Worm (Caenorhabditis elegans): ENCODE measurements around the gene grd-12.
A peak's percentile ranks its signal among the peaks of the same experiment; 100 is the strongest.

grd-12 gene

DNA sequence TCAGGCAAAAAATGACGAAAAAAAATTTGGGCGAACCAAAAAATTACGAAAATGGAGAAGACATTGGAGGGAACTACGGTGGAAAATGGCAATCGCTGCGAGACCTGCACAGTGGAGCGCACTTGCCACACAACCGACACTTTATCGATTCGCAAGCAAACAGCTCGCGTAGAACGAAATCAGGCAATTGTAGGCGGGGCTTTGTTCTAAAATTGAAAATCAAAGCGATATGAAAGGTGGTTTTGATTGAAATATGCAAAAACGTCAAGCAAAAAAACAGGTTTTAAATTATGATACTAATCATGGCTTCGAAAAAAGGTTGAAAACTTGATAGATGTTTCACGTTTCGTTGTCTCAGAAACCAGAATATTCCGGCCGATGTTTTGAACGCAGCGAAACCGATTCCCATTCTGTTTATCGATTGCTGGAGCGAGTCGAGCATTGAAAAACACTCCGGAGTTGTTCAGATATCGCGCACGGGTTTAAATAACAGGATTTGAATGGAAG, 23.9 kb downstream of the grd-12 start, which contains the start of the genes fib-1 and mut-15 (continued):
- TF ChIP-seq unc-62 (GFP tag; optimal IDR thresholded peaks at IDR 0.05 in 1 of 2), result peak in 1 of 2 experiments; percentile 99
- TF ChIP-seq unc-62 (tag; optimal IDR thresholded peaks at IDR 0.05), result no peak
- no peak for TF ChIP-seq lin-39 (tag; optimal IDR thresholded peaks at IDR 0.05)
- peak in 1 of 2 experiments; percentile 28 for TF ChIP-seq mdl-1 (tag; optimal IDR thresholded peaks at IDR 0.05)
- no peak for TF ChIP-seq ztf-7 (tag; optimal IDR thresholded peaks at IDR 0.05)
- TF ChIP-seq nhr-102 (tag; optimal IDR thresholded peaks at IDR 0.05), result peak; percentile 80
- TF ChIP-seq jun-1 (tag; optimal IDR thresholded peaks at IDR 0.05), result peak; percentile 77
- TF ChIP-seq php-3 (GFP tag; IDR thresholded peaks at IDR 0.05), result 0 out of 2 replicates have a peak, but pooled peaks have one; percentile 19
- peak; percentile 80 for TF ChIP-seq dmd-6 (GFP tag; IDR thresholded peaks at IDR 0.05)
- no peak for TF ChIP-seq F44E2.7 (GFP tag; IDR thresholded peaks at IDR 0.05)
- 0 out of 2 replicates have a peak, but pooled peaks have one; percentile 55 for TF ChIP-seq arid-1 (GFP tag; conservative IDR thresholded peaks at IDR 0.05)
- peak; percentile 8 for TF ChIP-seq spr-3 (GFP tag; optimal IDR thresholded peaks at IDR 0.05)
- no peak for TF ChIP-seq ceh-82 (tag; optimal IDR thresholded peaks at IDR 0.05)
- no peak for TF ChIP-seq zag-1 (tag; optimal IDR thresholded peaks at IDR 0.05)
- TF ChIP-seq F26F4.8 (GFP tag; conservative IDR thresholded peaks at IDR 0.05), result no peak
- TF ChIP-seq pha-4 (GFP tag; IDR thresholded peaks at IDR 0.05), result peak; percentile 63; the same call in 1 of the 2 replicates
- peak; percentile 27 for TF ChIP-seq pha-4 (tag; optimal IDR thresholded peaks at IDR 0.05)
- TF ChIP-seq attf-4 (tag; optimal IDR thresholded peaks at IDR 0.05), result no peak
- no peak for TF ChIP-seq set-16 (GFP tag; IDR thresholded peaks at IDR 0.05)
- peak; percentile 95 for TF ChIP-seq nhr-6 (tag; optimal IDR thresholded peaks at IDR 0.05)
- TF ChIP-seq ctbp-1 (GFP tag; IDR thresholded peaks at IDR 0.05), result peak; percentile 72
- TF ChIP-seq lin-13 (GFP tag; optimal IDR thresholded peaks at IDR 0.05), result peak; percentile 86
- TF ChIP-seq dve-1 (tag; optimal IDR thresholded peaks at IDR 0.05; ENCODE audit: insufficient read depth), result peak; percentile 89
- peak; percentile 78; the same call in 1 of the 2 replicates for TF ChIP-seq dmd-9 (GFP tag; IDR thresholded peaks at IDR 0.05)
- peak; percentile 86 for TF ChIP-seq ceh-20 (GFP tag; IDR thresholded peaks at IDR 0.05)
- TF ChIP-seq daf-19 (GFP tag; conservative IDR thresholded peaks at IDR 0.05), result peak; percentile 58; the same call in 1 of the 2 replicates
- peak; percentile 24 for TF ChIP-seq aha-1 (tag)
- TF ChIP-seq lin-15B (tag; optimal IDR thresholded peaks at IDR 0.05), result peak; percentile 76
- no peak for TF ChIP-seq ZK546.5 (tag; optimal IDR thresholded peaks at IDR 0.05)
- peak; percentile 71; the same call in 1 of the 2 replicates for TF ChIP-seq T26A8.4 (GFP tag; IDR thresholded peaks at IDR 0.05)
- TF ChIP-seq zfp-2 (tag; optimal IDR thresholded peaks at IDR 0.05), result peak; percentile 69
- TF ChIP-seq madf-5 (GFP tag; IDR thresholded peaks at IDR 0.05), result no peak
- peak; percentile 77 for TF ChIP-seq hlh-30 (tag; optimal IDR thresholded peaks at IDR 0.05; ENCODE audit: insufficient read depth)
- peak; percentile 87 for TF ChIP-seq Y48G9A.11 (GFP tag; IDR thresholded peaks at IDR 0.05)
- no peak for TF ChIP-seq R02D3.7 (tag; optimal IDR thresholded peaks at IDR 0.05)
- TF ChIP-seq snpc-1.2 (GFP tag; IDR thresholded peaks at IDR 0.05), result no peak
- TF ChIP-seq F10B5.3 (tag; optimal IDR thresholded peaks at IDR 0.05), result no peak
- no peak for TF ChIP-seq ZK337.2 (GFP tag; IDR thresholded peaks at IDR 0.05)
- peak; percentile 94 for TF ChIP-seq nhr-77 (tag; optimal IDR thresholded peaks at IDR 0.05)
- TF ChIP-seq D1046.2 (GFP tag; IDR thresholded peaks at IDR 0.05), result no peak
- 0 out of 2 replicates have a peak, but pooled peaks have one; percentile 45 for TF ChIP-seq egl-43 (GFP tag; IDR thresholded peaks at IDR 0.05)
- no peak for TF ChIP-seq pqm-1 (tag; optimal IDR thresholded peaks at IDR 0.05)
- TF ChIP-seq ztf-11 (tag; optimal IDR thresholded peaks at IDR 0.05), result no peak
- no peak for TF ChIP-seq zip-2 (tag; optimal IDR thresholded peaks at IDR 0.05)
- TF ChIP-seq ceh-44 (GFP tag; IDR thresholded peaks at IDR 0.05), result peak; percentile 75
- TF ChIP-seq hmg-1.1 (GFP tag; IDR thresholded peaks at IDR 0.05), result peak; percentile 86
- TF ChIP-seq fos-1 (tag; optimal IDR thresholded peaks at IDR 0.05), result no peak
- no peak for TF ChIP-seq cey-2 (tag; optimal IDR thresholded peaks at IDR 0.05; ENCODE audit: borderline replicate concordance, insufficient read depth)
- no peak for TF ChIP-seq Y105C5A.15 (GFP tag; IDR thresholded peaks at IDR 0.05)
- TF ChIP-seq madf-9 (GFP tag; conservative IDR thresholded peaks at IDR 0.05), result no peak
- TF ChIP-seq lir-3 (tag; optimal IDR thresholded peaks at IDR 0.05), result no peak
- peak; percentile 99 for TF ChIP-seq lin-38 (GFP tag; IDR thresholded peaks at IDR 0.05)
